Worm (Caenorhabditis elegans): Measurements from ENCODE around the gene C32D5.14.

DNA sequence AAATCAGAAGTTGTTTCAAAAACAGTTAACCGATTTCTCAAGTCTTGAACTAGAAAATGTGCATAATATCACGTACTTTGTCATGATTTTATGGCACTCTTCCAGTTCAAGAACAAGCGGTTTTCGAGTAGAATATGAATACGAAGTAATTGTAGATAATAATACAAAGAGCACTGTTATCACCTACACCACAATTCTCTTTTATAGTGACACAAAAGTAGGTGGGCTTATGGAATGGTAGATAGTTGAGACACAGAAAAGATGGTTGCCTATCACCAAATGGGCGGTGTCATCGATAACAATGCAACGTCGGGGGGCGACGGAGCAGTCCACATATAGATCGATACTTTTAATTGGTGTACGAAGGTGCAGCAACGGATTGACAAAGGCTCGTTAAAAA, 6.6 kb upstream of the C32D5.14 start:
- TF ChIP-seq pha-4 (tag; optimal IDR thresholded peaks at IDR 0.05) (no peak), elt-3 (tag; optimal IDR thresholded peaks at IDR 0.05) (no peak)

Measured in whole organism, mixed stage, embryonic.